Fruit fly (Drosophila melanogaster) whole organism, embryonic: ENCODE data around the gene Enoph.
A peak's percentile ranks its signal among the peaks of the same experiment; 100 is the strongest.

Experiments used
- Atf-2 ChIP-seq: fragments of 200-800 bp; sonication (Bioruptor generic); optimal IDR thresholded peaks from 2 replicates; lab custom pipeline; 2016; ENCODE audit warnings: missing biosample characterization, missing genetic modification characterization
- B-H1 ChIP-seq: fragments of 200-800 bp; sonication (Bioruptor generic); IDR thresholded peaks from 3 replicates; pipeline ENCODE4 v1.3.6; 2022; ENCODE audit warnings: missing biosample characterization, missing genetic modification characterization
- B-H2 ChIP-seq: fragments of 200-800 bp; sonication (Bioruptor generic); optimal IDR thresholded peaks from 2 replicates; lab custom pipeline; 2018; ENCODE audit warnings: missing biosample characterization, mild to moderate bottlenecking, missing genetic modification characterization
- CG10267 ChIP-seq: fragments of 200-800 bp; sonication (Bioruptor generic); optimal IDR thresholded peaks from 2 replicates; lab custom pipeline; 2018; ENCODE audit warnings: missing biosample characterization, mild to moderate bottlenecking, missing genetic modification characterization, moderate library complexity
- CG10565 ChIP-seq: fragments of 200-800 bp; sonication (Bioruptor generic); optimal IDR thresholded peaks from 3 replicates; lab custom pipeline; 2016; ENCODE audit warnings: missing biosample characterization, mild to moderate bottlenecking, missing genetic modification characterization
- CG11085 ChIP-seq: fragments of 200-800 bp; sonication (Bioruptor generic); IDR thresholded peaks from 2 replicates; pipeline ENCODE4 v1.3.6; 2022; ENCODE audit warnings: missing biosample characterization, missing genetic modification characterization
- CG11695 ChIP-seq: fragments of 200-800 bp; sonication (Bioruptor generic); IDR thresholded peaks from 3 replicates; pipeline ENCODE4 v1.3.6; 2022; ENCODE audit warnings: missing biosample characterization, missing genetic modification characterization
- CG11696 ChIP-seq: fragments of 200-800 bp; sonication (Bioruptor generic); IDR thresholded peaks from 2 replicates; pipeline ENCODE4 v1.3.6; 2022; ENCODE audit warnings: missing biosample characterization, missing genetic modification characterization
- CG13296 ChIP-seq: fragments of 200-800 bp; sonication (Bioruptor generic); optimal IDR thresholded peaks from 3 replicates; lab custom pipeline; 2018; ENCODE audit warnings: missing biosample characterization, mild to moderate bottlenecking, missing genetic modification characterization
- CG15269 ChIP-seq: fragments of 200-800 bp; sonication (Bioruptor generic); optimal IDR thresholded peaks from 2 replicates; lab custom pipeline; 2018; ENCODE audit warnings: missing biosample characterization, mild to moderate bottlenecking, missing genetic modification characterization, moderate library complexity
- CG17359 ChIP-seq: fragments of 200-800 bp; sonication (Bioruptor generic); optimal IDR thresholded peaks from 3 replicates; lab custom pipeline; 2018; ENCODE audit warnings: missing biosample characterization, mild to moderate bottlenecking, missing genetic modification characterization, moderate library complexity
- CG18011 ChIP-seq: fragments of 200-800 bp; sonication (Bioruptor generic); optimal IDR thresholded peaks from 2 replicates; lab custom pipeline; 2017; ENCODE audit warnings: missing biosample characterization, missing genetic modification characterization, mild to moderate bottlenecking, moderate library complexity, missing genotype
- CG2712 ChIP-seq: fragments of 200-800 bp; optimal IDR thresholded peaks from 3 replicates; lab custom pipeline; 2019; ENCODE audit warnings: missing biosample characterization, mild to moderate bottlenecking, missing genetic modification characterization, moderate library complexity
- CG30020 ChIP-seq: fragments of 200-800 bp; optimal IDR thresholded peaks from 2 replicates; lab custom pipeline; 2019; ENCODE audit warnings: missing biosample characterization, mild to moderate bottlenecking, missing genetic modification characterization, moderate library complexity
- CG30431 ChIP-seq: fragments of 200-800 bp; sonication (Bioruptor generic); optimal IDR thresholded peaks from 2 replicates; lab custom pipeline; 2017; ENCODE audit warnings: missing biosample characterization, missing genetic modification characterization
- CG3726 ChIP-seq: fragments of 200-800 bp; sonication (Bioruptor generic); IDR thresholded peaks from 3 replicates; pipeline ENCODE4, ENCODE4 v1.3.6; 2022; ENCODE audit warnings: missing biosample characterization, missing genetic modification characterization
- CG4328 ChIP-seq: fragments of 200-800 bp; sonication (Bioruptor generic); optimal IDR thresholded peaks from 3 replicates; lab custom pipeline; 2017; ENCODE audit warnings: missing biosample characterization, missing genetic modification reagents, missing genetic modification characterization
- CG4424 ChIP-seq: fragments of 200-800 bp; sonication (Bioruptor generic); optimal IDR thresholded peaks from 3 replicates; lab custom pipeline; 2016; ENCODE audit warnings: missing biosample characterization, missing genetic modification characterization
- CG5953 ChIP-seq: fragments of 200-800 bp; sonication (Bioruptor generic); IDR thresholded peaks from 2 replicates; pipeline ENCODE4 v1.3.6; 2022; ENCODE audit warnings: missing biosample characterization, missing genetic modification characterization
- CG6683 ChIP-seq: fragments of 200-800 bp; sonication (Bioruptor generic); optimal IDR thresholded peaks from 2 replicates; lab custom pipeline; 2017; ENCODE audit warnings: missing biosample characterization, mild to moderate bottlenecking, missing genetic modification characterization, missing genetic modification reagents
- CG6854 ChIP-seq: fragments of 200-800 bp; sonication (Bioruptor generic); optimal IDR thresholded peaks from 3 replicates; lab custom pipeline; 2017; ENCODE audit warnings: missing biosample characterization, mild to moderate bottlenecking, missing genetic modification characterization
- CG7357 ChIP-seq: fragments of 200-800 bp; sonication (Bioruptor generic); IDR thresholded peaks from 3 replicates; pipeline ENCODE4 v1.3.6; 2022; ENCODE audit warnings: missing biosample characterization, missing genetic modification characterization
- CG8290 ChIP-seq, 3 experiments: fragments of 200-800 bp; sonication (Bioruptor generic); optimal IDR thresholded peaks; 2 replicates each; lab custom pipeline; 2016 to 2019; ENCODE audit warnings: missing biosample characterization in 3 of 3, missing genetic modification characterization in 3 of 3, mild to moderate bottlenecking in 2 of 3, moderate library complexity in 1 of 3
- CG8359 ChIP-seq: fragments of 200-800 bp; sonication (Bioruptor generic); optimal IDR thresholded peaks from 2 replicates; lab custom pipeline; 2017; ENCODE audit warnings: missing biosample characterization, mild to moderate bottlenecking, missing genetic modification characterization, borderline replicate concordance
- CG9817 ChIP-seq: fragments of 200-800 bp; sonication (Bioruptor generic); optimal IDR thresholded peaks from 2 replicates; lab custom pipeline; 2018; ENCODE audit warnings: missing biosample characterization, mild to moderate bottlenecking, missing genetic modification characterization, moderate library complexity
- CHES-1-like ChIP-seq: fragments of 200-800 bp; sonication (Bioruptor generic); optimal IDR thresholded peaks from 2 replicates; lab custom pipeline; 2016; ENCODE audit warnings: missing biosample characterization, missing genetic modification characterization
- CTCF ChIP-seq: fragments of 200-800 bp; sonication (Bioruptor generic); optimal IDR thresholded peaks from 2 replicates; lab custom pipeline; 2017; ENCODE audit warnings: missing biosample characterization, mild to moderate bottlenecking, missing genetic modification characterization, moderate library complexity
- CoRest ChIP-seq: fragments of 200-800 bp; sonication (Bioruptor generic); optimal IDR thresholded peaks from 3 replicates; lab custom pipeline; 2018; ENCODE audit warnings: missing biosample characterization, mild to moderate bottlenecking, missing genetic modification characterization, moderate library complexity
- CrebB ChIP-seq: fragments of 200-800 bp; sonication (Bioruptor generic); optimal IDR thresholded peaks from 3 replicates; lab custom pipeline; 2018; ENCODE audit warnings: missing biosample characterization, mild to moderate bottlenecking, missing genetic modification characterization
- Dfd ChIP-seq, 2 experiments: fragments of >200 bp; optimal IDR thresholded peaks; 2 replicates each; lab custom pipeline; 2017; ENCODE audit warnings: missing biosample characterization in 2 of 2, missing genetic modification characterization in 2 of 2
- Doc3 ChIP-seq: fragments of 200-800 bp; sonication (Bioruptor generic); IDR thresholded peaks from 3 replicates; pipeline ENCODE4 v1.3.6; 2022; ENCODE audit warnings: missing biosample characterization, missing genetic modification characterization; ENCODE audit not compliant: partially characterized antibody
- Eip74EF ChIP-seq, 2 experiments: fragments of 200-800 bp in 1 of 2; fragments of >200 bp in 1 of 2; sonication (Bioruptor generic) in 1 of 2; optimal IDR thresholded peaks; 2 replicates each; lab custom pipeline; 2017 to 2019; ENCODE audit warnings: missing biosample characterization in 2 of 2, missing genetic modification characterization in 2 of 2, mild to moderate bottlenecking in 1 of 2, moderate library complexity in 1 of 2
- H15 ChIP-seq: fragments of 200-800 bp; sonication (Bioruptor generic); IDR thresholded peaks from 3 replicates; pipeline ENCODE4 v1.3.6; 2022; ENCODE audit warnings: missing biosample characterization, missing genetic modification characterization
- HLH4C ChIP-seq: fragments of 200-800 bp; sonication (Bioruptor generic); IDR thresholded peaks from 3 replicates; pipeline ENCODE4 v1.3.6; 2022; ENCODE audit warnings: missing biosample characterization, missing genetic modification characterization; ENCODE audit not compliant: partially characterized antibody
- HLHmδ ChIP-seq: fragments of 200-800 bp; sonication (Bioruptor generic); optimal IDR thresholded peaks from 2 replicates; lab custom pipeline; 2018; ENCODE audit warnings: missing biosample characterization, mild to moderate bottlenecking, missing genetic modification characterization, moderate library complexity
- Max ChIP-seq: fragments of 200-800 bp; sonication (Bioruptor generic); optimal IDR thresholded peaks from 2 replicates; lab custom pipeline; 2016; ENCODE audit warnings: missing biosample characterization, mild to moderate bottlenecking, missing genetic modification characterization
- Xrp1 ChIP-seq: fragments of 200-800 bp; sonication (Bioruptor generic); IDR thresholded peaks from 2 replicates; pipeline ENCODE4 v1.3.6; 2022; ENCODE audit warnings: missing biosample characterization, missing genetic modification characterization
- bcd ChIP-seq: fragments of 200-800 bp; sonication (Bioruptor generic); optimal IDR thresholded peaks from 2 replicates; lab custom pipeline; 2017; ENCODE audit warnings: missing biosample characterization, mild to moderate bottlenecking, missing genetic modification characterization
- ems ChIP-seq: fragments of 200-800 bp; sonication (Bioruptor generic); optimal IDR thresholded peaks from 3 replicates; lab custom pipeline; 2016; ENCODE audit warnings: missing biosample characterization, missing genetic modification characterization
- hth ChIP-seq: fragments of >200 bp; optimal IDR thresholded peaks from 2 replicates; lab custom pipeline; 2017; ENCODE audit warnings: inconsistent platforms
- ken ChIP-seq: fragments of 200-800 bp; sonication (Bioruptor generic); IDR thresholded peaks from 3 replicates; pipeline ENCODE4 v1.3.6; 2022; ENCODE audit warnings: missing biosample characterization, missing genetic modification characterization
- peb ChIP-seq: fragments of 200-800 bp; sonication (Bioruptor generic); IDR thresholded peaks from 2 replicates; pipeline ENCODE4 v1.3.6; 2022; ENCODE audit warnings: missing biosample characterization, missing genetic modification characterization
- scrt ChIP-seq: fragments of 200-800 bp; sonication (Bioruptor generic); optimal IDR thresholded peaks from 2 replicates; lab custom pipeline; 2018; ENCODE audit warnings: missing biosample characterization, mild to moderate bottlenecking, missing genetic modification characterization, moderate library complexity
- sd ChIP-seq: fragments of 200-800 bp; sonication (Bioruptor generic); optimal IDR thresholded peaks from 3 replicates; lab custom pipeline; 2018; ENCODE audit warnings: missing biosample characterization, mild to moderate bottlenecking, missing genetic modification characterization, moderate library complexity
- sr ChIP-seq: fragments of 200-800 bp; sonication (Bioruptor generic); IDR thresholded peaks from 3 replicates; pipeline ENCODE4 v1.3.6; 2022; ENCODE audit warnings: missing biosample characterization, missing genetic modification characterization
- tio ChIP-seq: fragments of 200-800 bp; sonication (Bioruptor generic); optimal IDR thresholded peaks from 2 replicates; lab custom pipeline; 2017; ENCODE audit warnings: missing biosample characterization, missing genetic modification characterization, inconsistent platforms
- trh ChIP-seq: fragments of 200-800 bp; sonication (Bioruptor generic); optimal IDR thresholded peaks from 2 replicates; lab custom pipeline; 2016; ENCODE audit warnings: missing biosample characterization, missing genetic modification characterization
- vfl ChIP-seq: fragments of 200-800 bp; sonication (Bioruptor generic); optimal IDR thresholded peaks from 2 replicates; lab custom pipeline; 2016; ENCODE audit warnings: missing biosample characterization, missing genetic modification characterization
- zfh1 ChIP-seq: fragments of 200-800 bp; sonication (Bioruptor generic); IDR thresholded peaks from 3 replicates; pipeline ENCODE4 v1.3.6; 2022; ENCODE audit warnings: missing biosample characterization, missing genetic modification characterization

The Enoph gene

DNA sequence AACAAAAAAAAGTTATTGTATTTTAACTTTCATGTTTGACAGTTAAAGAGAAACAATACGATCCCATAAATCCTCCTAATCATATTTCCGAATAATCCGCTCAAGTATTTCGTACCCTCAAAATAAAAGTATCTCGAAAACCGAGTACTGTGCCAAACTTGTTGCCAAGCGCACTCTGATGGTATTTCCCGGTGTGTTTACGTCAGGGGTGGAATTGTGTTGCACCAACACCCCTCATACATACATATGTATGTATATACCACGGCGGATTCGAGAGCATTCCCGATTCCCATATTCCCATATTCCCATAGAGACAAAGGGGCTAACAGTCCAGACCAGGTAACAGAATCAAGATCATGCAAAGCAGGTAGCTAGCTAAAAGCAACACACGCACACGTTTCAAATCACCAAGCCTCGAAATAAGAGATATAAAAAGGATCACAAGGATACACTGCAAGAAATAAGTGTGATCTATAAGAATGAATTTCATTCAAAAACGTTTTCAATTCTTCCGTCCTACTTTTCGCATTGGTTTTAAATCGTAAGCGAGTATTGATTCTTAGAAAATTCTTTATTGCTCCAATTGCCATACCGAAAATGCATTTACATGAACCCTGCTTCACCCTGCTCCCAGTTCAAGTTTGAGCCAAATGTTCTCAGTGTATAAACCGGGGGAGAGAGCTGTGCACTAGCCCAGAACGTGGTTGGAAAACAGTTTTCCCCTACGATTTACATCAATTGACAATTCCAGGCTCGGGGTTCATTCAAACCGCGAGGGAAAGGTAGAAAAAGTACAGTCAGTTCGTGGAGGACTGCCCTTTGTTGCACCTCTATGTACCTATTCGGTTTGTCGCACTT is 44.4 kb downstream of the Enoph start (continued):
- TF ChIP-seq CG18011 (GFP tag; lab: Kevin White, UChicago) (no peak), CG4328 (peak; percentile 25), CG17359 (tag; lab: Kevin White, UChicago) (peak; percentile 52), CTCF (GFP tag; lab: Kevin White, UChicago) (no peak), CG11695 (GFP tag; lab: Robert Waterston, UW) (peak; percentile 64; the same call in 1 of the 3 replicates), hth (lab: Kevin White, UChicago) (no peak), Max (peak; percentile 53), vfl (GFP tag; lab: Kevin White, UChicago) (peak; percentile 82), CG7357 (GFP tag; lab: Robert Waterston, UW) (peak; percentile 46; the same call in 1 of the 3 replicates), Doc3 (no peak), CG30431 (GFP tag; lab: Kevin White, UChicago) (peak; percentile 80), CG2712 (tag; lab: Kevin White, UChicago) (peak; percentile 95), CG4424 (GFP tag; lab: Kevin White, UChicago) (peak; percentile 85), CG11085 (GFP tag; lab: Robert Waterston, UW) (no peak), CG11696 (GFP tag; lab: Robert Waterston, UW) (no peak), B-H2 (GFP tag; lab: Kevin White, UChicago) (no peak), scrt (GFP tag; lab: Kevin White, UChicago) (no peak), CG15269 (no peak), CG5953 (GFP tag; lab: Robert Waterston, UW) (no peak), CG6854 (GFP tag; lab: Kevin White, UChicago) (no peak), tio (GFP tag; lab: Kevin White, UChicago) (peak; percentile 74), CG6683 (GFP tag; lab: Kevin White, UChicago) (no peak), HLHmδ (GFP tag; lab: Kevin White, UChicago) (peak; percentile 13), CG9817 (no peak), Xrp1 (GFP tag; lab: Robert Waterston, UW) (peak; percentile 95), ken (no peak), CG8359 (GFP tag; lab: Kevin White, UChicago) (peak; percentile 74), CrebB (tag; lab: Kevin White, UChicago) (peak; percentile 47), Eip74EF (GFP tag; optimal IDR thresholded peaks at IDR 0.05; lab: Kevin White, UChicago) (no peak), Dfd (GFP tag; optimal IDR thresholded peaks at IDR 0.05; lab: Kevin White, UChicago) (no peak), CG30020 (tag; lab: Kevin White, UChicago) (peak; percentile 60), CHES-1-like (GFP tag; lab: Kevin White, UChicago) (peak; percentile 69), B-H1 (GFP tag; lab: Robert Waterston, UW) (no peak), Atf-2 (GFP tag; lab: Kevin White, UChicago) (peak; percentile 85), H15 (peak; percentile 60; the same call in 1 of the 3 replicates), bcd (peak; percentile 37), sd (tag; lab: Kevin White, UChicago) (peak; percentile 5), peb (GFP tag; lab: Robert Waterston, UW) (peak; percentile 51; the same call in 1 of the 2 replicates), CG10565 (GFP tag; lab: Kevin White, UChicago) (peak; percentile 60), trh (GFP tag; lab: Kevin White, UChicago) (peak; percentile 53), CG3726 (no peak), CG10267 (peak; percentile 87), sr (no peak), CG8290 (GFP tag; optimal IDR thresholded peaks at IDR 0.05; lab: Kevin White, UChicago) (peak; percentile 85), CG8290 (tag; optimal IDR thresholded peaks at IDR 0.05; lab: Kevin White, UChicago) (peak in 1 of 2 experiments; percentile 72), zfh1 (peak; percentile 92), CoRest (peak; percentile 82), HLH4C (GFP tag; lab: Robert Waterston, UW) (no peak), ems (GFP tag; lab: Kevin White, UChicago) (peak; percentile 63), CG13296 (GFP tag; lab: Kevin White, UChicago) (no peak)
